Fruit fly (Drosophila melanogaster) whole organism, prepupa: ENCODE data around the gene ab.

Source experiments
- CG10631 ChIP-seq: fragments of 200-800 bp; sonication (Bioruptor generic); optimal IDR thresholded peaks from 2 replicates; lab custom pipeline; 2016; ENCODE audit warnings: missing biosample characterization, missing genetic modification characterization
- CG3919 ChIP-seq: fragments of 200-800 bp; sonication (Bioruptor generic); optimal IDR thresholded peaks from 3 replicates; lab custom pipeline; 2016; ENCODE audit warnings: missing biosample characterization, missing genetic modification characterization
- CG4318 ChIP-seq: fragments of 200-800 bp; sonication (Bioruptor generic); optimal IDR thresholded peaks from 3 replicates; lab custom pipeline; 2017; ENCODE audit warnings: missing biosample characterization, mild to moderate bottlenecking, missing genetic modification characterization
- CG6854 ChIP-seq: fragments of 200-800 bp; sonication (Bioruptor generic); optimal IDR thresholded peaks from 2 replicates; lab custom pipeline; 2017; ENCODE audit warnings: missing biosample characterization, mild to moderate bottlenecking, missing genetic modification characterization
- Hr39 ChIP-seq: fragments of 200-800 bp; sonication (Bioruptor generic); optimal IDR thresholded peaks from 2 replicates; lab custom pipeline; 2016; ENCODE audit warnings: missing biosample characterization, missing genetic modification characterization
- OdsH ChIP-seq: fragments of 200-800 bp; sonication (Bioruptor generic); optimal IDR thresholded peaks from 3 replicates; lab custom pipeline; 2016; ENCODE audit warnings: missing biosample characterization, missing genetic modification characterization
- Smox ChIP-seq: fragments of 200-800 bp; sonication (Bioruptor generic); optimal IDR thresholded peaks from 3 replicates; lab custom pipeline; 2016; ENCODE audit warnings: missing biosample characterization, missing genetic modification characterization
- acj6 ChIP-seq: fragments of 200-800 bp; sonication (Bioruptor generic); optimal IDR thresholded peaks from 3 replicates; lab custom pipeline; 2016; ENCODE audit warnings: missing biosample characterization, missing genetic modification characterization
- dsx ChIP-seq: fragments of 200-800 bp; optimal IDR thresholded peaks from 3 replicates; lab custom pipeline; 2019; ENCODE audit warnings: missing biosample characterization, mild to moderate bottlenecking, missing genetic modification characterization, moderate library complexity; ENCODE audit not compliant: poor library complexity, severe bottlenecking
- net ChIP-seq: fragments of 200-800 bp; sonication (Bioruptor generic); optimal IDR thresholded peaks from 3 replicates; lab custom pipeline; 2016; ENCODE audit warnings: missing biosample characterization, missing genetic modification characterization
- pdm3 ChIP-seq: fragments of 200-800 bp; sonication (Bioruptor generic); optimal IDR thresholded peaks from 3 replicates; lab custom pipeline; 2016; ENCODE audit warnings: missing biosample characterization, missing genetic modification characterization
- spab ChIP-seq: fragments of 200-800 bp; sonication (Bioruptor generic); optimal IDR thresholded peaks from 2 replicates; lab custom pipeline; 2017; ENCODE audit warnings: missing biosample characterization, mild to moderate bottlenecking, missing genetic modification characterization, missing genetic modification reagents

- no peak for TF ChIP-seq net (GFP tag; lab: Kevin White, UChicago)
- TF ChIP-seq Smox: no peak
- TF ChIP-seq CG6854 (GFP tag; lab: Kevin White, UChicago): no peak
- TF ChIP-seq pdm3 (GFP tag; lab: Kevin White, UChicago): no peak
- TF ChIP-seq spab (GFP tag; lab: Kevin White, UChicago): no peak
- TF ChIP-seq dsx (GFP tag; lab: Kevin White, UChicago): no peak
- no peak for TF ChIP-seq CG10631 (GFP tag; lab: Kevin White, UChicago)
- no peak for TF ChIP-seq acj6 (GFP tag; lab: Kevin White, UChicago)
- no peak for TF ChIP-seq CG3919 (GFP tag; lab: Kevin White, UChicago)
- no peak for TF ChIP-seq CG4318 (GFP tag; lab: Kevin White, UChicago)
- TF ChIP-seq OdsH (GFP tag; lab: Kevin White, UChicago): no peak
- TF ChIP-seq Hr39 (GFP tag; lab: Kevin White, UChicago): no peak
Observed at dm6 chr2L:11295762-11296161, 85.3 kb downstream of the ab start.
